Fruit fly (Drosophila melanogaster): Measurements from ENCODE around the gene CG11630.

Gene CG11630

DNA sequence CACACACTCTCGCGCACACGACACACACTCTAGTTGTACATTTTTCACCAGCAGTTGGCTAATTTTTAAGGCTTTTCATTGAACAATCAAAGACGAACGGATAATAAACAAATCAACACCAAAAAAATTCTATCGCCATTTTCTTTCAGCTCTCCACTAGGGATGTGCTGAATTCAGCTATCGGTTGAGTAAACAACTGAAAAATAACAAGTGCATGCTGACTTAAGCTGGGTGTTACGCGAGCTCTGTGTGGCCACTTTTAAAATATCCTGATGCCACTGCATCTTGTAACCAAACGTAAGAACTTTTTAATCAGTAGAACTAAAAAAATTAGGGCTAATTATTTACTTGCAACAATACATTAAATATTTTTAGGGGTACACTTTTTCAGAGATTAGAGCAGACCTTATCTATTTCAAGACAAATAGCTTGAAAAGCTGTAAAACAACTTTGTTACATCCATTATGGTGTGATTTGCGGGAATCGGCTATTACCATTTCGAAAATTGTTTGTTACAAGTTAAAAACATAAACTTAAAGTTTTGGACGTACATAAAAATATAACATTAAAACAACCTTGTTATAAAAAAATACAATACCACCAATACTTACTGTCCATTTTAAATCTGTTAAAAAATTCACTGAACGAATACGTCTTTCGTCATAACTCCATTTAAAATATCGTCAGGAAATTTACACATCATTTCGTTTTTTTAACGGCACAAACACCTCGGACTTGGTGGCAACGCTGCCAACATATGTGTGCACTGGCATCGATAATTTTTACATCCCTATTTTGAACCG lies 26.4 kb downstream of the CG11630 start, which contains the start of the genes step and CG1416 (continued):
- TF ChIP-seq Scr (GFP tag; IDR thresholded peaks at IDR 0.05; ENCODE audit: partially characterized antibody) (peak; percentile 56), gro (GFP tag; optimal IDR thresholded peaks at IDR 0.05) (no peak), CG1529 (GFP tag; optimal IDR thresholded peaks at IDR 0.05) (no peak), CG1647 (GFP tag; optimal IDR thresholded peaks at IDR 0.05) (peak; percentile 15), bbx (GFP tag; IDR thresholded peaks at IDR 0.05; ENCODE audit: partially characterized antibody) (peak; percentile 74), exex (tag; optimal IDR thresholded peaks at IDR 0.05) (no peak), CG6854 (GFP tag; optimal IDR thresholded peaks at IDR 0.05) (no peak), hth (optimal IDR thresholded peaks at IDR 0.05) (no peak), Nf-YB (GFP tag; optimal IDR thresholded peaks at IDR 0.05) (no peak), Hsf (GFP tag; optimal IDR thresholded peaks at IDR 0.05) (peak; percentile 59), crol (GFP tag; IDR thresholded peaks at IDR 0.05) (no peak), CG11456 (GFP tag; IDR thresholded peaks at IDR 0.05) (no peak), CG10366 (GFP tag; IDR thresholded peaks at IDR 0.05) (peak; percentile 27; the same call in 1 of the 2 replicates), CG12744 (GFP tag; optimal IDR thresholded peaks at IDR 0.05) (no peak), CG15479 (GFP tag; optimal IDR thresholded peaks at IDR 0.05) (no peak), CG15073 (GFP tag; optimal IDR thresholded peaks at IDR 0.05) (no peak), maf-S (GFP tag; optimal IDR thresholded peaks at IDR 0.05) (peak; percentile 33), NfI (GFP tag; optimal IDR thresholded peaks at IDR 0.05) (peak; percentile 51), slou (GFP tag; optimal IDR thresholded peaks at IDR 0.05) (peak; percentile 46), zfh2 (GFP tag; optimal IDR thresholded peaks at IDR 0.05) (peak; percentile 70), CG8281 (tag; optimal IDR thresholded peaks at IDR 0.05) (no peak), CG3726 (GFP tag; IDR thresholded peaks at IDR 0.05) (no peak), Meics (GFP tag; optimal IDR thresholded peaks at IDR 0.05) (peak; percentile 76), HLH3B (GFP tag; IDR thresholded peaks at IDR 0.05) (0 out of 2 replicates have a peak, but pooled peaks have one; percentile 34), CG16779 (GFP tag; IDR thresholded peaks at IDR 0.05) (no peak), zfh1 (GFP tag; IDR thresholded peaks at IDR 0.05) (peak; percentile 65), CG6689 (GFP tag; IDR thresholded peaks at IDR 0.05) (0 out of 2 replicates have a peak, but pooled peaks have one; percentile 24), CrebB (tag; optimal IDR thresholded peaks at IDR 0.05) (no peak), cg (GFP tag; optimal IDR thresholded peaks at IDR 0.05) (no peak), fu2 (GFP tag; optimal IDR thresholded peaks at IDR 0.05) (peak; percentile 35), CG10431 (GFP tag; optimal IDR thresholded peaks at IDR 0.05) (no peak), Dfd (GFP tag; optimal IDR thresholded peaks at IDR 0.05) (peak in 1 of 2 experiments; percentile 70), CG12391 (tag; optimal IDR thresholded peaks at IDR 0.05) (peak; percentile 70), CG11695 (GFP tag; IDR thresholded peaks at IDR 0.05) (no peak), CG7928 (GFP tag; optimal IDR thresholded peaks at IDR 0.05) (no peak), Nf-YC (tag; optimal IDR thresholded peaks at IDR 0.05) (peak; percentile 41), Dref (GFP tag; IDR thresholded peaks at IDR 0.05) (no peak; the same call in 1 of the 2 replicates), CG13624 (GFP tag; optimal IDR thresholded peaks at IDR 0.05) (peak; percentile 7), jigr1 (GFP tag; IDR thresholded peaks at IDR 0.05) (no peak; the same call in 2 of the 3 replicates), Usf (GFP tag; optimal IDR thresholded peaks at IDR 0.05) (peak; percentile 34), CG17328 (GFP tag; IDR thresholded peaks at IDR 0.05) (peak; percentile 36; the same call in 1 of the 2 replicates), CG11723 (GFP tag; optimal IDR thresholded peaks at IDR 0.05) (peak; percentile 11), CG9727 (GFP tag; optimal IDR thresholded peaks at IDR 0.05) (peak; percentile 57), stc (GFP tag; IDR thresholded peaks at IDR 0.05) (no peak), CG3163 (GFP tag; optimal IDR thresholded peaks at IDR 0.05) (peak; percentile 18), aop (GFP tag; IDR thresholded peaks at IDR 0.05) (no peak), D19B (GFP tag; optimal IDR thresholded peaks at IDR 0.05) (peak; percentile 29), gfzf (GFP tag; optimal IDR thresholded peaks at IDR 0.05) (peak; percentile 39), CG17829 (tag; optimal IDR thresholded peaks at IDR 0.05) (peak; percentile 48), CG9437 (GFP tag; optimal IDR thresholded peaks at IDR 0.05) (peak; percentile 76)

All from whole organism, embryonic.